Worm (Caenorhabditis elegans) whole organism, L4 larva: ENCODE data around the gene col-34.

Experiments
- fos-1 ChIP-seq: fragments of 150-350 bp; optimal IDR thresholded peaks from 2 replicates; lab custom pipeline; 2014; ENCODE audit warnings: missing biosample characterization, missing genetic modification characterization
- nhr-25 ChIP-seq: sonication (generic microtip); optimal IDR thresholded peaks from 2 replicates; lab custom pipeline; 2017; ENCODE audit warnings: missing genetic modification characterization, mild to moderate bottlenecking, missing compliant biosample characterization, antibody characterized with exemption, moderate library complexity, borderline replicate concordance; ENCODE audit not compliant: insufficient read depth
- snpc-4 ChIP-seq: fragments of 150-350 bp; optimal IDR thresholded peaks from 2 replicates; lab custom pipeline; 2014; ENCODE audit warnings: missing biosample characterization, missing genetic modification characterization
- unc-62 ChIP-seq, 3 experiments: fragments of 150-350 bp in 1 of 3; sonication (generic microtip); optimal IDR thresholded peaks in 2 of 3; peaks in 1 of 3; 1 replicate in 1 of 3; 2 replicates in 2 of 3; lab custom pipeline; 2014 to 2017; ENCODE audit warnings: missing biosample characterization in 3 of 3, missing genetic modification characterization in 3 of 3, missing genetic modification reagents in 3 of 3, missing genotype in 1 of 3
- zag-1 ChIP-seq: fragments of 150-350 bp; optimal IDR thresholded peaks from 2 replicates; lab custom pipeline; 2014; ENCODE audit warnings: missing biosample characterization, missing genetic modification characterization

DNA sequence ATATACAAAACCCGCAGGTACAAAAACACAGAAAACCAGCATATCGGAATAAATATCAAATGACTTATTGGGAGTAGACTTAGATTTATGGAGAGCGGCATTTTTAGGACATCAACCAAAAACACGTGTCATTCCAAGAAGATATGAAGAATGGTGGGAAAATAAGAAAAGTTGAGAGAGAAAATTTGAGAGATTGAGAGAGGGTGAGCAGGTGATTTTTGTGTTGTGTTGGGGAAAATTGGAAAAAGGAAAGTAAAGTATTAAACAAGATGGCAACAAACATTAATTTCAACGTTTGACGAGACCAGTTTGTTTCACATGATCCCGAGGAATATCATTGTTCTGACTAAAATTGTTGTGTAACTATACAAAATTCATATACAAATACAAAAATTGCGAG lies 43.9 kb upstream of the col-34 start, which contains the start of gene srv-4:
- TF ChIP-seq zag-1 (no peak), snpc-4 (tag; lab: Kevin White, UChicago) (no peak), nhr-25 (tag; lab: Kevin White, UChicago) (no peak), unc-62 (GFP tag; optimal IDR thresholded peaks at IDR 0.05 in 1 of 2; lab: Kevin White, UChicago) (no peak), unc-62 (tag; optimal IDR thresholded peaks at IDR 0.05; lab: Kevin White, UChicago) (no peak), fos-1 (tag; lab: Kevin White, UChicago) (no peak)
